Worm (Caenorhabditis elegans) whole organism, dauer: ENCODE results near the gene srj-55.

Experiments
- unc-62 ChIP-seq: sonication (generic microtip); optimal IDR thresholded peaks from 2 replicates; lab custom pipeline; 2017; ENCODE audit warnings: missing biosample characterization, missing genetic modification reagents, missing genetic modification characterization

srj-55 gene

ce11 chrV:2857842-2858241 lies at the start of gene srj-55:
Gene srj-55 (minus strand): TSS chrV:2857942.
- TF ChIP-seq unc-62 (GFP tag; lab: Kevin White, UChicago): no peak

ce11 chrV:2903227-2903626 lies 45.5 kb upstream of the srj-55 start, which contains the start of gene C31B8.7:
Gene C31B8.7 (minus strand): TSS chrV:2903327.
- TF ChIP-seq unc-62 (GFP tag; lab: Kevin White, UChicago): no peak

- TF ChIP-seq unc-62 (GFP tag; lab: Kevin White, UChicago): no peak
Measured at ce11 chrV:2899867-2900266, 42.1 kb upstream of the srj-55 start, which contains the start of gene str-46. Gene str-46 (minus strand): TSS chrV:2899967.

ce11 chrV:2896198-2896660 lies 38.5 kb upstream of the srj-55 start, which contains the start of gene pals-32:
Gene pals-32 (plus strand): TSS chrV:2896610.
- TF ChIP-seq unc-62 (GFP tag; lab: Kevin White, UChicago): no peak

- no peak for TF ChIP-seq unc-62 (GFP tag; lab: Kevin White, UChicago)
Measured at ce11 chrV:2892976-2893375, 35.2 kb upstream of the srj-55 start, which contains the start of gene srh-127. Gene srh-127 (plus strand): TSS chrV:2893276.

- TF ChIP-seq unc-62 (GFP tag; lab: Kevin White, UChicago): no peak
Measured at ce11 chrV:2891927-2892326, 34.2 kb upstream of the srj-55 start, which contains the start of gene F37B4.15. Gene F37B4.15 (plus strand): TSS chrV:2892227.

ce11 chrV:2888681-2889080 lies 30.9 kb upstream of the srj-55 start, which contains the start of gene srw-4:
Gene srw-4 (minus strand): TSS chrV:2888781.
- TF ChIP-seq unc-62 (GFP tag; lab: Kevin White, UChicago): no peak

- no peak for TF ChIP-seq unc-62 (GFP tag; lab: Kevin White, UChicago)
Measured at ce11 chrV:2888265-2888664, 30.5 kb upstream of the srj-55 start.

ce11 chrV:2884411-2884810 lies 26.7 kb upstream of the srj-55 start, which contains the start of gene sre-24:
Gene sre-24 (plus strand): TSS chrV:2884711.
- TF ChIP-seq unc-62 (GFP tag; lab: Kevin White, UChicago): no peak

ce11 chrV:2883097-2883496 lies 25.4 kb upstream of the srj-55 start:
- no peak for TF ChIP-seq unc-62 (GFP tag; lab: Kevin White, UChicago)

- TF ChIP-seq unc-62 (GFP tag; lab: Kevin White, UChicago): no peak
Measured at ce11 chrV:2881565-2881964, 23.8 kb upstream of the srj-55 start.

ce11 chrV:2881016-2881415 lies 23.3 kb upstream of the srj-55 start, which contains the start of gene ifc-1:
Gene ifc-1 (plus strand): TSS chrV:2881393.
- no peak for TF ChIP-seq unc-62 (GFP tag; lab: Kevin White, UChicago)

- TF ChIP-seq unc-62 (GFP tag; lab: Kevin White, UChicago): no peak
Measured at ce11 chrV:2880356-2880755, 22.6 kb upstream of the srj-55 start.

- TF ChIP-seq unc-62 (GFP tag; lab: Kevin White, UChicago): no peak
Measured at ce11 chrV:2879801-2880200, 22.1 kb upstream of the srj-55 start, which contains the start of gene str-39. Gene str-39 (minus strand): TSS chrV:2879901.

- no peak for TF ChIP-seq unc-62 (GFP tag; lab: Kevin White, UChicago)
Measured at ce11 chrV:2877509-2877908, 19.8 kb upstream of the srj-55 start, which contains the start of gene F37B4.10. Gene F37B4.10 (minus strand): TSS chrV:2877609.

ce11 chrV:2876188-2876831 lies 18.6 kb upstream of the srj-55 start:
- TF ChIP-seq unc-62 (GFP tag; lab: Kevin White, UChicago): no peak

ce11 chrV:2875422-2875821 lies 17.7 kb upstream of the srj-55 start, which contains the start of gene folt-2:
Gene folt-2 (minus strand): TSS chrV:2875600.
- no peak for TF ChIP-seq unc-62 (GFP tag; lab: Kevin White, UChicago)
